Fruit fly (Drosophila melanogaster): ENCODE results near the gene AkhR.

AkhR gene

dm6 chr2L:6701409-6702199, 14.4 kb downstream of the AkhR start:
- no peak for TF ChIP-seq CG7357 (GFP tag; IDR thresholded peaks at IDR 0.05)
- peak; percentile 42 for TF ChIP-seq dmrt99B (tag; optimal IDR thresholded peaks at IDR 0.05)
- no peak for TF ChIP-seq jing (GFP tag; optimal IDR thresholded peaks at IDR 0.05)
- peak; percentile 50 for TF ChIP-seq CG1603 (tag; optimal IDR thresholded peaks at IDR 0.05)
- TF ChIP-seq Oli (tag; optimal IDR thresholded peaks at IDR 0.05), result peak; percentile 2
- TF ChIP-seq oc (tag; optimal IDR thresholded peaks at IDR 0.05), result peak; percentile 1
- no peak for TF ChIP-seq CG31365 (tag; optimal IDR thresholded peaks at IDR 0.05)
- TF ChIP-seq CG4328 (GFP tag; optimal IDR thresholded peaks at IDR 0.05), result no peak
- no peak for TF ChIP-seq cwo (GFP tag; optimal IDR thresholded peaks at IDR 0.05)
- TF ChIP-seq bbx (GFP tag; IDR thresholded peaks at IDR 0.05; ENCODE audit: partially characterized antibody), result no peak
- no peak for TF ChIP-seq repo (GFP tag; optimal IDR thresholded peaks at IDR 0.05)
- 0 out of 3 replicates have a peak, but pooled peaks have one; percentile 14 for TF ChIP-seq zfh1 (GFP tag; IDR thresholded peaks at IDR 0.05)
- peak; percentile 44 for TF ChIP-seq CG2712 (tag; optimal IDR thresholded peaks at IDR 0.05)
- no peak for TF ChIP-seq Atf3 (GFP tag; optimal IDR thresholded peaks at IDR 0.05)
- no peak for TF ChIP-seq p53 (GFP tag; optimal IDR thresholded peaks at IDR 0.05)
- TF ChIP-seq CG8765 (GFP tag; IDR thresholded peaks at IDR 0.05), result no peak
- TF ChIP-seq CG4617 (GFP tag; optimal IDR thresholded peaks at IDR 0.05; ENCODE audit: borderline replicate concordance), result no peak
- TF ChIP-seq CG15696 (tag; optimal IDR thresholded peaks at IDR 0.05), result no peak
- peak in 1 of 2 experiments; percentile 66 for TF ChIP-seq Pdp1 (GFP tag; optimal IDR thresholded peaks at IDR 0.05)
- no peak for TF ChIP-seq CG14014 (GFP tag; IDR thresholded peaks at IDR 0.05)
- no peak for TF ChIP-seq CG14965 (GFP tag; optimal IDR thresholded peaks at IDR 0.05; ENCODE audit: borderline replicate concordance)
- no peak for TF ChIP-seq Deaf1 (tag; optimal IDR thresholded peaks at IDR 0.05)
- no peak for TF ChIP-seq lola (GFP tag; optimal IDR thresholded peaks at IDR 0.05)
- TF ChIP-seq CG12104 (GFP tag; optimal IDR thresholded peaks at IDR 0.05), result no peak
- no peak for TF ChIP-seq trh (GFP tag; optimal IDR thresholded peaks at IDR 0.05)
- no peak for TF ChIP-seq CG12071 (GFP tag; optimal IDR thresholded peaks at IDR 0.05)
- TF ChIP-seq fd96Cb (tag; optimal IDR thresholded peaks at IDR 0.05), result peak; percentile 2
- no peak for TF ChIP-seq hkb (optimal IDR thresholded peaks at IDR 0.05)
- TF ChIP-seq hkb (GFP tag; IDR thresholded peaks at IDR 0.05), result no peak
- no peak for TF ChIP-seq CG6175 (GFP tag; IDR thresholded peaks at IDR 0.05)
- no peak for TF ChIP-seq Usf (GFP tag; optimal IDR thresholded peaks at IDR 0.05)
- TF ChIP-seq kah (GFP tag; optimal IDR thresholded peaks at IDR 0.05), result peak; percentile 93
- TF ChIP-seq CG11696 (GFP tag; IDR thresholded peaks at IDR 0.05), result no peak
- TF ChIP-seq phol (tag; optimal IDR thresholded peaks at IDR 0.05), result peak; percentile 33
- TF ChIP-seq CG10654 (GFP tag; optimal IDR thresholded peaks at IDR 0.05), result no peak
- no peak for TF ChIP-seq CG1602 (GFP tag; optimal IDR thresholded peaks at IDR 0.05)
- no peak for TF ChIP-seq ash1 (GFP tag; optimal IDR thresholded peaks at IDR 0.05)
- TF ChIP-seq ab (GFP tag; optimal IDR thresholded peaks at IDR 0.05), result no peak
- no peak for TF ChIP-seq otp (GFP tag; IDR thresholded peaks at IDR 0.05)
- TF ChIP-seq maf-S (GFP tag; optimal IDR thresholded peaks at IDR 0.05), result no peak
- TF ChIP-seq Hr51 (GFP tag; optimal IDR thresholded peaks at IDR 0.05), result peak in 1 of 2 experiments; percentile 4
- TF ChIP-seq h (optimal IDR thresholded peaks at IDR 0.05), result no peak
- no peak for TF ChIP-seq Dp (GFP tag; optimal IDR thresholded peaks at IDR 0.05)
- no peak for TF ChIP-seq chinmo (GFP tag; IDR thresholded peaks at IDR 0.05; ENCODE audit: partially characterized antibody)
- no peak for TF ChIP-seq CG7372 (GFP tag; IDR thresholded peaks at IDR 0.05)
- TF ChIP-seq gem (tag; optimal IDR thresholded peaks at IDR 0.05), result peak; percentile 37
- TF ChIP-seq nau (GFP tag; optimal IDR thresholded peaks at IDR 0.05), result no peak
- peak; percentile 6 for TF ChIP-seq CG10267 (tag; optimal IDR thresholded peaks at IDR 0.05)
- no peak for TF ChIP-seq crp (GFP tag; optimal IDR thresholded peaks at IDR 0.05)

Measured in whole organism, embryonic.